Fruit fly (Drosophila melanogaster): ENCODE data around the gene iav.

iav gene

dm6 chrX:6852574-6852973 lies 38.8 kb downstream of the iav start:
- TF ChIP-seq CTCF (optimal IDR thresholded peaks at IDR 0.05): no peak
- TF ChIP-seq CG8478 (optimal IDR thresholded peaks at IDR 0.05): no peak

dm6 chrX:6853384-6853783 lies 39.6 kb downstream of the iav start:
- TF ChIP-seq CG8478 (optimal IDR thresholded peaks at IDR 0.05) (no peak), CTCF (optimal IDR thresholded peaks at IDR 0.05) (no peak)

dm6 chrX:6854563-6854962 lies 40.8 kb downstream of the iav start:
- TF ChIP-seq CG8478 (optimal IDR thresholded peaks at IDR 0.05) (no peak), CTCF (optimal IDR thresholded peaks at IDR 0.05) (no peak)

- TF ChIP-seq CTCF (optimal IDR thresholded peaks at IDR 0.05) (peak in 1 of 2 experiments; percentile 5), CG8478 (optimal IDR thresholded peaks at IDR 0.05) (no peak)
Observed at dm6 chrX:6855366-6856200, 41.8 kb downstream of the iav start.

- no peak for TF ChIP-seq CTCF (optimal IDR thresholded peaks at IDR 0.05)
- no peak for TF ChIP-seq CG8478 (optimal IDR thresholded peaks at IDR 0.05)
Observed at dm6 chrX:6856332-6856995, 42.7 kb downstream of the iav start.

dm6 chrX:6857269-6857668 lies 43.5 kb downstream of the iav start:
- TF ChIP-seq CG8478 (optimal IDR thresholded peaks at IDR 0.05) (no peak), CTCF (optimal IDR thresholded peaks at IDR 0.05) (no peak)

dm6 chrX:6857693-6858092 lies 43.9 kb downstream of the iav start:
- no peak for TF ChIP-seq CTCF (optimal IDR thresholded peaks at IDR 0.05)
- no peak for TF ChIP-seq CG8478 (optimal IDR thresholded peaks at IDR 0.05)

- no peak for TF ChIP-seq CG8478 (optimal IDR thresholded peaks at IDR 0.05)
- no peak for TF ChIP-seq CTCF (optimal IDR thresholded peaks at IDR 0.05)
Observed at dm6 chrX:6859245-6859644, 45.5 kb downstream of the iav start.

dm6 chrX:6859756-6860412 lies 46.1 kb downstream of the iav start:
- TF ChIP-seq CTCF (optimal IDR thresholded peaks at IDR 0.05): no peak
- TF ChIP-seq CG8478 (optimal IDR thresholded peaks at IDR 0.05): no peak

dm6 chrX:6860413-6861089 lies 46.8 kb downstream of the iav start:
- no peak for TF ChIP-seq CTCF (optimal IDR thresholded peaks at IDR 0.05)
- TF ChIP-seq CG8478 (optimal IDR thresholded peaks at IDR 0.05): no peak

dm6 chrX:6861523-6862077 lies 47.8 kb downstream of the iav start:
- no peak for TF ChIP-seq CG8478 (optimal IDR thresholded peaks at IDR 0.05)
- no peak for TF ChIP-seq CTCF (optimal IDR thresholded peaks at IDR 0.05)

dm6 chrX:6862521-6863288 lies 48.9 kb downstream of the iav start:
- no peak for TF ChIP-seq CG8478 (optimal IDR thresholded peaks at IDR 0.05)
- TF ChIP-seq CTCF (optimal IDR thresholded peaks at IDR 0.05): no peak

dm6 chrX:6863289-6863938 lies 49.6 kb downstream of the iav start, which contains the start of gene CG43736:
TSS of gene CG43736 (plus strand) at chrX:6863888.
- TF ChIP-seq CG8478 (optimal IDR thresholded peaks at IDR 0.05) (no peak), CTCF (optimal IDR thresholded peaks at IDR 0.05) (no peak)

- TF ChIP-seq CTCF (optimal IDR thresholded peaks at IDR 0.05) (no peak), CG8478 (optimal IDR thresholded peaks at IDR 0.05) (no peak)
Observed at dm6 chrX:6865039-6865438, 51.3 kb downstream of the iav start.
